Worm (Caenorhabditis elegans): ENCODE measurements around the gene lrr-1.

Gene lrr-1

DNA sequence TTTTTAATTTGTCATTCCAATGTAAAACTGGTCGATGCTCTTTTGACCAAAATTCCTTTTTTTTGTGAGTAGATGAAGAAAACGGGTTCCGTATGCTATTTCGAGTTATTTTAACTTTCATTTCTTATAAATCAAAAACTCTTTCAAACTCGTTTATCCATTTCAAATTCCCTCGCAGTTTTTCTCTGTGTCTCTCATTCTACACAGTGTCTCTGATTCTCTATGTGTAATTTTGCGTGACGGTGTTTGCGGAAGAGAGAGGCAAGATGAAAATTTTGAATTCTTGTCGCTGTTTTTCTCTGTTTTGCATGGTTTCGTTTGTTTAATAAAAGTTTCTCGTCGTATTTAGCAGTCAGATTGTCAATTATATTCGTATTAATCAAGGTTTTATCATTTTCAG is 37.1 kb downstream of the lrr-1 start, which contains the start of gene citk-2 (continued):
- TF ChIP-seq hlh-30 (tag; optimal IDR thresholded peaks at IDR 0.05; ENCODE audit: insufficient read depth) = no peak
- TF ChIP-seq spr-3 (GFP tag; optimal IDR thresholded peaks at IDR 0.05) = peak; percentile 47
- no peak for TF ChIP-seq Y75B8A.6 (GFP tag; IDR thresholded peaks at IDR 0.05)
- TF ChIP-seq daf-12 (tag; optimal IDR thresholded peaks at IDR 0.05) = no peak
- TF ChIP-seq ctbp-1 (GFP tag; IDR thresholded peaks at IDR 0.05) = no peak
- no peak for TF ChIP-seq dmd-8 (GFP tag; IDR thresholded peaks at IDR 0.05)
- peak in 1 of 2 experiments; percentile 91 for TF ChIP-seq unc-62 (GFP tag; optimal IDR thresholded peaks at IDR 0.05 in 1 of 2)
- no peak for TF ChIP-seq unc-62 (tag; optimal IDR thresholded peaks at IDR 0.05)
- TF ChIP-seq dpl-1 (GFP tag; optimal IDR thresholded peaks at IDR 0.05) = peak; percentile 100
- peak; percentile 90 for TF ChIP-seq hmg-1.1 (GFP tag; IDR thresholded peaks at IDR 0.05)
- TF ChIP-seq nhr-48 (tag; optimal IDR thresholded peaks at IDR 0.05) = no peak
- no peak for TF ChIP-seq mdt-29 (GFP tag; IDR thresholded peaks at IDR 0.05)
- no peak for TF ChIP-seq pqm-1 (tag; optimal IDR thresholded peaks at IDR 0.05)
- TF ChIP-seq nhr-25 (tag; optimal IDR thresholded peaks at IDR 0.05; ENCODE audit: borderline replicate concordance, insufficient read depth) = peak; percentile 26
- TF ChIP-seq fkh-10 (GFP tag; optimal IDR thresholded peaks at IDR 0.05) = peak; percentile 30
- no peak for TF ChIP-seq ztf-11 (tag; optimal IDR thresholded peaks at IDR 0.05)
- TF ChIP-seq mes-2 (tag; optimal IDR thresholded peaks at IDR 0.05; ENCODE audit: poor library complexity, severe bottlenecking) = peak; percentile 93

DNA sequence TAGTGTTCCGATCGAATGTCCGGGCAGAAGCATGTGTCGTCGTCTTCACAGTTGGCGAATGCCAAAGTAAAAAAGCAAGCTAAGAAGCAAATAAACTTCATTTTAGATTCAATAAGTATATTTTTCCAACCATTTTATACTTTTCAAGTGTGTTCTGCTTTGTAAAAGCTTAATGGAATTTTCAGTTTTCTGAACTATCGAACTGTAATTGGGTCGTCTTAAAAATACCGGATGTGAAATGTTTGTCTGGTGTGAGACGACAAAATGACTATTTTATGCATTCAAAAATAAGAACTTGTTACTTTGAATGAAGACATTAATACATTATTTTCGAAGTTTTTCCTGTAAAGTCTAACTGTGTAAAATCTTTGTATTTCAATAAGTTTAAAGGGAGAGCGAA is 37.6 kb downstream of the lrr-1 start, which contains the start of gene F59A6.11:
F59A6.11 (minus strand) TSS at position 101 of the 400 bp plus-strand sequence.
- no peak for TF ChIP-seq hif-1 (tag; optimal IDR thresholded peaks at IDR 0.05)
- TF ChIP-seq mes-2 (tag; optimal IDR thresholded peaks at IDR 0.05; ENCODE audit: poor library complexity, severe bottlenecking) = no peak
- TF ChIP-seq D1046.2 (GFP tag; IDR thresholded peaks at IDR 0.05) = no peak
- TF ChIP-seq F10B5.3 (tag; optimal IDR thresholded peaks at IDR 0.05) = no peak
- no peak for TF ChIP-seq egl-43 (GFP tag; IDR thresholded peaks at IDR 0.05)
- no peak for TF ChIP-seq rbr-2 (tag; optimal IDR thresholded peaks at IDR 0.05)
- no peak for TF ChIP-seq nhr-111 (GFP tag; optimal IDR thresholded peaks at IDR 0.05)
- TF ChIP-seq dmd-8 (GFP tag; IDR thresholded peaks at IDR 0.05) = no peak
- no peak for TF ChIP-seq madf-5 (GFP tag; IDR thresholded peaks at IDR 0.05)
- TF ChIP-seq mep-1 (tag; optimal IDR thresholded peaks at IDR 0.05) = no peak
- TF ChIP-seq nhr-6 (tag; optimal IDR thresholded peaks at IDR 0.05) = no peak

DNA sequence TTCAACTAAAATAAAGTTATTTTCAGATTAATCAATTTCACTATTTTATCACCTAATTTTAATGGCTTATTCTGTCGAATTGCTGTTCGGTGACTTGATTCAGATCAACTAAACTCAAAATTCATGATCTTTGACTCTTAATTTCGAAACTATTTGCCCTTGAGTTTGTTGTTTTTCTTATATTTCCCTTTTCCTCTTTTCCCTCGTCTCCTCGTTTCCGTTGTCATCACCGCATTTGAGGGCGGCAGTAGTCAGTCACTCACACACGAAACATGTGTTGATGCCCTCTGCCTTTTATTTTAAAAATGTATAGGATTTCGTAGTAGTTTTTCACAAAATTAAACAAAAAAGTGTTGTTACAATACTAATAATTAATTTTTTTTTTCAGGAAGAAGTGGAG is 41.3 kb downstream of the lrr-1 start, which contains the start of gene rnh-1.0:
rnh-1.0 (plus strand) TSS at position 389 of the 400 bp plus-strand sequence.
- TF ChIP-seq hlh-30 (tag; optimal IDR thresholded peaks at IDR 0.05; ENCODE audit: insufficient read depth) = peak; percentile 20
- TF ChIP-seq dmd-6 (GFP tag; IDR thresholded peaks at IDR 0.05) = peak; percentile 7; the same call in 1 of the 2 replicates
- no peak for TF ChIP-seq daf-19 (GFP tag; conservative IDR thresholded peaks at IDR 0.05)

DNA sequence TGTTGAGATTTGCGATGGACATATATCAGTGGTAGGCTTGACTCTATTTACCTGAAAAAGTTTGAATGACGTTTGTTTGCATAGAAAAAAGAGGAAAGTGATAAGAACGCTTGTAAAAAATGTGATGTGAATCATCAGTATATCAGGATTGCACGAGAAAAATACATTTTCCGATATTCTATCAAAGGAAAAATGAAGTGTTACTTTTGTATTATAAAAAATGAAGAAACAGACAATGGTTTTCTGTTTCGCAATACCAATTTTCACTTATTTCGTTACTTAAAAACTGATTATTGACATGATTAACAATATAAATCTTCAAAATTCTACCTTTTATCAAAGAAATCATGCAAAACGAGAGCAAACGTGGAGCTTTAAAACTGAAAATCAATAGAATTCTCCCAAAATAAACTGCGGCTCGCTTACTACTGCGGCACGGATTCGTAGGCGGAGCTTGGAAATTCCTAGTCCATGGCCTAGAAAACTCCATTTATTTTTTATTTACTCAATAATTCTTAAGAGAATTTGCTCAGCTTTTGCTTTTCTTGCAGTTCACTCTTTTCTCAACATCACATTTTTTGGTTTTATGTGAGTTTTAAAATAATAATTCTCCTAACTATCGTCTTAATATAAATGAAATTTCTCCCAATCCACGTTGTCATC is 42.6 kb downstream of the lrr-1 start, which contains the start of the genes eif-1 and vps-24:
eif-1 (minus strand) TSS at position 51 of the 663 bp plus-strand sequence.
vps-24 (plus strand) TSS at position 469 of the 663 bp plus-strand sequence.
- TF ChIP-seq dve-1 (tag; optimal IDR thresholded peaks at IDR 0.05; ENCODE audit: insufficient read depth) = peak; percentile 16
- peak; percentile 3 for TF ChIP-seq rbr-2 (tag; optimal IDR thresholded peaks at IDR 0.05)
- TF ChIP-seq unc-39 (tag; optimal IDR thresholded peaks at IDR 0.05) = no peak
- no peak for TF ChIP-seq saeg-2 (GFP tag; IDR thresholded peaks at IDR 0.05)
- no peak for TF ChIP-seq zfp-3 (GFP tag; conservative IDR thresholded peaks at IDR 0.05)
- no peak for TF ChIP-seq Y75B8A.6 (GFP tag; IDR thresholded peaks at IDR 0.05)
- TF ChIP-seq gei-8 (GFP tag; optimal IDR thresholded peaks at IDR 0.05) = no peak
- TF ChIP-seq nhr-48 (tag; optimal IDR thresholded peaks at IDR 0.05) = no peak
- TF ChIP-seq vab-7 (GFP tag; IDR thresholded peaks at IDR 0.05) = no peak
- peak; percentile 18 for TF ChIP-seq mep-1 (tag; optimal IDR thresholded peaks at IDR 0.05)
- TF ChIP-seq daf-19 (GFP tag; conservative IDR thresholded peaks at IDR 0.05) = no peak
- peak; percentile 48 for TF ChIP-seq lin-13 (GFP tag; optimal IDR thresholded peaks at IDR 0.05)
- 0 out of 2 replicates have a peak, but pooled peaks have one; percentile 20 for TF ChIP-seq Y48G9A.11 (GFP tag; IDR thresholded peaks at IDR 0.05)
- no peak for TF ChIP-seq egl-27 (tag; optimal IDR thresholded peaks at IDR 0.05)
- TF ChIP-seq ces-1 (GFP tag; optimal IDR thresholded peaks at IDR 0.05) = no peak
- TF ChIP-seq daf-16 (GFP tag; optimal IDR thresholded peaks at IDR 0.05) = no peak
- TF ChIP-seq daf-16 (tag; optimal IDR thresholded peaks at IDR 0.05) = peak; percentile 47
- no peak for TF ChIP-seq D1046.2 (GFP tag; IDR thresholded peaks at IDR 0.05)
- no peak for TF ChIP-seq attf-4 (tag; optimal IDR thresholded peaks at IDR 0.05)
- no peak for TF ChIP-seq lin-1 (GFP tag; IDR thresholded peaks at IDR 0.05)
- TF ChIP-seq fkh-10 (GFP tag; optimal IDR thresholded peaks at IDR 0.05) = peak; percentile 31
- no peak for TF ChIP-seq R02D3.7 (tag; optimal IDR thresholded peaks at IDR 0.05)
- TF ChIP-seq dmd-8 (GFP tag; IDR thresholded peaks at IDR 0.05) = no peak
- TF ChIP-seq ztf-11 (tag; optimal IDR thresholded peaks at IDR 0.05) = no peak
- TF ChIP-seq mes-2 (tag; optimal IDR thresholded peaks at IDR 0.05; ENCODE audit: poor library complexity, severe bottlenecking) = peak; percentile 96
- TF ChIP-seq nhr-6 (tag; optimal IDR thresholded peaks at IDR 0.05) = peak; percentile 59
